Fruit fly (Drosophila melanogaster) whole organism, embryonic: ENCODE measurements around the gene ci.

Experiments
- CG11456 ChIP-seq: fragments of 200-800 bp; sonication (Bioruptor generic); IDR thresholded peaks from 3 replicates; pipeline ENCODE4 v1.3.6; 2022; ENCODE audit warnings: missing biosample characterization, missing genetic modification characterization
- CG1233 ChIP-seq: fragments of 200-800 bp; sonication (Bioruptor generic); optimal IDR thresholded peaks from 4 replicates; lab custom pipeline; 2018; ENCODE audit warnings: missing biosample characterization, mild to moderate bottlenecking, missing genetic modification characterization
- CG12744 ChIP-seq: fragments of 200-800 bp; sonication (Bioruptor generic); optimal IDR thresholded peaks from 2 replicates; lab custom pipeline; 2016; ENCODE audit warnings: missing biosample characterization, missing genetic modification characterization
- CG13296 ChIP-seq: fragments of 200-800 bp; sonication (Bioruptor generic); optimal IDR thresholded peaks from 3 replicates; lab custom pipeline; 2018; ENCODE audit warnings: missing biosample characterization, mild to moderate bottlenecking, missing genetic modification characterization
- CG14014 ChIP-seq: fragments of 200-800 bp; sonication (Bioruptor generic); IDR thresholded peaks from 2 replicates; pipeline ENCODE4 v1.3.6; 2022; ENCODE audit warnings: missing biosample characterization, missing genetic modification characterization
- CG15479 ChIP-seq: fragments of 200-800 bp; sonication (Bioruptor generic); optimal IDR thresholded peaks from 3 replicates; lab custom pipeline; 2019; ENCODE audit warnings: missing biosample characterization, mild to moderate bottlenecking, missing genetic modification characterization, moderate library complexity
- CG15696 ChIP-seq: fragments of 200-800 bp; sonication (Bioruptor generic); optimal IDR thresholded peaks from 2 replicates; lab custom pipeline; 2019; ENCODE audit warnings: missing biosample characterization, mild to moderate bottlenecking, missing genetic modification characterization, moderate library complexity
- CG1602 ChIP-seq: fragments of 200-800 bp; sonication (Bioruptor generic); optimal IDR thresholded peaks from 3 replicates; lab custom pipeline; 2016; ENCODE audit warnings: missing biosample characterization, missing genetic modification characterization
- CG1603 ChIP-seq: fragments of 200-800 bp; sonication (Bioruptor generic); optimal IDR thresholded peaks from 2 replicates; lab custom pipeline; 2019; ENCODE audit warnings: missing biosample characterization, mild to moderate bottlenecking, missing genetic modification characterization, moderate library complexity
- CG17802 ChIP-seq: fragments of 200-800 bp; sonication (Bioruptor generic); optimal IDR thresholded peaks from 2 replicates; lab custom pipeline; 2018; ENCODE audit warnings: missing biosample characterization, mild to moderate bottlenecking, missing genetic modification characterization, moderate library complexity
- CG18262 ChIP-seq: fragments of 200-800 bp; optimal IDR thresholded peaks from 3 replicates; lab custom pipeline; 2019; ENCODE audit warnings: missing biosample characterization, mild to moderate bottlenecking, missing genetic modification characterization, moderate library complexity
- CG31365 ChIP-seq: fragments of 200-800 bp; sonication (Bioruptor generic); optimal IDR thresholded peaks from 2 replicates; lab custom pipeline; 2018; ENCODE audit warnings: missing biosample characterization, mild to moderate bottlenecking, missing genetic modification characterization
- CG32767 ChIP-seq: fragments of 200-800 bp; sonication (Bioruptor generic); IDR thresholded peaks from 2 replicates; pipeline ENCODE4 v1.3.6; 2022; ENCODE audit warnings: missing biosample characterization, missing genetic modification characterization
- CG3281 ChIP-seq: fragments of 200-800 bp; sonication (Bioruptor generic); optimal IDR thresholded peaks from 3 replicates; lab custom pipeline; 2017; ENCODE audit warnings: missing biosample characterization, mild to moderate bottlenecking, missing genetic modification characterization
- CG33557 ChIP-seq: fragments of 200-800 bp; sonication (Bioruptor generic); optimal IDR thresholded peaks from 2 replicates; lab custom pipeline; 2019; ENCODE audit warnings: missing biosample characterization, mild to moderate bottlenecking, missing genetic modification characterization, moderate library complexity
- CG7987 ChIP-seq: fragments of 200-800 bp; sonication (Bioruptor generic); optimal IDR thresholded peaks from 2 replicates; lab custom pipeline; 2018; ENCODE audit warnings: missing biosample characterization, mild to moderate bottlenecking, missing genetic modification characterization, moderate library complexity
- CG8290 ChIP-seq, 3 experiments: fragments of 200-800 bp; sonication (Bioruptor generic); optimal IDR thresholded peaks; 2 replicates each; lab custom pipeline; 2016 to 2019; ENCODE audit warnings: missing biosample characterization in 3 of 3, missing genetic modification characterization in 3 of 3, mild to moderate bottlenecking in 2 of 3, moderate library complexity in 1 of 3
- CoRest ChIP-seq: fragments of 200-800 bp; sonication (Bioruptor generic); optimal IDR thresholded peaks from 3 replicates; lab custom pipeline; 2018; ENCODE audit warnings: missing biosample characterization, mild to moderate bottlenecking, missing genetic modification characterization, moderate library complexity
- CrebB ChIP-seq: fragments of 200-800 bp; sonication (Bioruptor generic); optimal IDR thresholded peaks from 3 replicates; lab custom pipeline; 2018; ENCODE audit warnings: missing biosample characterization, mild to moderate bottlenecking, missing genetic modification characterization
- Deaf1 ChIP-seq: fragments of 200-800 bp; optimal IDR thresholded peaks from 3 replicates; lab custom pipeline; 2019; ENCODE audit warnings: missing biosample characterization, mild to moderate bottlenecking, missing genetic modification characterization, moderate library complexity
- E2f1 ChIP-seq: fragments of 200-800 bp; sonication (Bioruptor generic); IDR thresholded peaks from 2 replicates; pipeline ENCODE4 v1.3.6; 2022; ENCODE audit warnings: missing biosample characterization, missing genetic modification characterization
- Ets65A ChIP-seq: fragments of 200-800 bp; sonication (Bioruptor generic); peaks from one replicate; lab custom pipeline; 2016; ENCODE audit warnings: missing biosample characterization, missing genetic modification characterization
- Fer2 ChIP-seq: fragments of 200-800 bp; sonication (Bioruptor generic); optimal IDR thresholded peaks from 2 replicates; lab custom pipeline; 2018; ENCODE audit warnings: missing biosample characterization, mild to moderate bottlenecking, missing genetic modification characterization, moderate library complexity
- GATAe ChIP-seq: fragments of 200-800 bp; sonication (Bioruptor generic); conservative IDR thresholded peaks from 2 replicates; pipeline ENCODE4 v1.3.6; 2022; ENCODE audit warnings: missing biosample characterization, missing genetic modification characterization
- Hr3 ChIP-seq: fragments of 200-800 bp; sonication (Bioruptor generic); optimal IDR thresholded peaks from 3 replicates; lab custom pipeline; 2016; ENCODE audit warnings: missing biosample characterization, missing genetic modification characterization
- Kr ChIP-seq: fragments of 200-800 bp; sonication (Bioruptor generic); optimal IDR thresholded peaks from 2 replicates; lab custom pipeline; 2017; ENCODE audit warnings: missing biosample characterization, mild to moderate bottlenecking, missing genetic modification characterization
- MESR4 ChIP-seq: fragments of 200-800 bp; sonication (Bioruptor generic); optimal IDR thresholded peaks from 2 replicates; lab custom pipeline; 2018; ENCODE audit warnings: missing biosample characterization, mild to moderate bottlenecking, missing genetic modification characterization, moderate library complexity
- Nf-YB ChIP-seq: fragments of 200-800 bp; sonication (Bioruptor generic); optimal IDR thresholded peaks from 3 replicates; lab custom pipeline; 2019; ENCODE audit warnings: missing biosample characterization, mild to moderate bottlenecking, missing genetic modification characterization, moderate library complexity
- Opbp ChIP-seq: fragments of 200-800 bp; sonication (Bioruptor generic); IDR thresholded peaks from 3 replicates; pipeline ENCODE4 v1.3.6; 2022; ENCODE audit warnings: missing biosample characterization, missing genetic modification characterization; ENCODE audit not compliant: partially characterized antibody
- Rx ChIP-seq: fragments of 200-800 bp; sonication (Bioruptor generic); IDR thresholded peaks from 2 replicates; pipeline ENCODE4 v1.3.6; 2022; ENCODE audit warnings: missing biosample characterization, missing genetic modification characterization
- abd-A ChIP-seq: fragments of 200-800 bp; sonication (Bioruptor generic); optimal IDR thresholded peaks from 3 replicates; lab custom pipeline; 2019; ENCODE audit warnings: missing biosample characterization, mild to moderate bottlenecking, missing genetic modification characterization, moderate library complexity
- ash1 ChIP-seq: fragments of 200-800 bp; sonication (Bioruptor generic); optimal IDR thresholded peaks from 2 replicates; lab custom pipeline; 2018; ENCODE audit warnings: missing biosample characterization, mild to moderate bottlenecking, missing genetic modification characterization
- bbx ChIP-seq: fragments of 200-800 bp; sonication (Bioruptor generic); IDR thresholded peaks from 2 replicates; pipeline ENCODE4 v1.3.6; 2022; ENCODE audit warnings: missing biosample characterization, missing genetic modification characterization; ENCODE audit not compliant: partially characterized antibody
- dmrt11E ChIP-seq: fragments of 200-800 bp; sonication (Bioruptor generic); optimal IDR thresholded peaks from 3 replicates; lab custom pipeline; 2018; ENCODE audit warnings: missing biosample characterization, mild to moderate bottlenecking, missing genetic modification characterization, moderate library complexity
- fru ChIP-seq: fragments of >200 bp; optimal IDR thresholded peaks from 2 replicates; lab custom pipeline; 2017
- gem ChIP-seq: fragments of 200-800 bp; sonication (Bioruptor generic); optimal IDR thresholded peaks from 2 replicates; lab custom pipeline; 2019; ENCODE audit warnings: missing biosample characterization, mild to moderate bottlenecking, missing genetic modification characterization, moderate library complexity
- mirr ChIP-seq: fragments of 200-800 bp; sonication (Bioruptor generic); optimal IDR thresholded peaks from 3 replicates; lab custom pipeline; 2018; ENCODE audit warnings: missing biosample characterization, mild to moderate bottlenecking, missing genetic modification characterization
- oc ChIP-seq: fragments of 200-800 bp; sonication (Bioruptor generic); optimal IDR thresholded peaks from 2 replicates; lab custom pipeline; 2018; ENCODE audit warnings: missing biosample characterization, mild to moderate bottlenecking, missing genetic modification characterization, moderate library complexity
- pros ChIP-seq: fragments of 200-800 bp; sonication (Bioruptor generic); optimal IDR thresholded peaks from 3 replicates; lab custom pipeline; 2019; ENCODE audit warnings: missing biosample characterization, mild to moderate bottlenecking, missing genetic modification characterization, moderate library complexity
- sd ChIP-seq: fragments of 200-800 bp; sonication (Bioruptor generic); optimal IDR thresholded peaks from 3 replicates; lab custom pipeline; 2018; ENCODE audit warnings: missing biosample characterization, mild to moderate bottlenecking, missing genetic modification characterization, moderate library complexity
- sens ChIP-seq: fragments of 200-800 bp; sonication (Bioruptor generic); peaks from one replicate; lab custom pipeline; 2016; ENCODE audit warnings: missing biosample characterization, missing genetic modification characterization
- sqz ChIP-seq: fragments of 200-800 bp; sonication (Bioruptor generic); optimal IDR thresholded peaks from 3 replicates; lab custom pipeline; 2018; ENCODE audit warnings: missing biosample characterization, mild to moderate bottlenecking, missing genetic modification characterization
- tll ChIP-seq, 2 experiments: fragments of 200-800 bp in 1 of 2; fragments of >200 bp in 1 of 2; sonication (Bioruptor generic) in 1 of 2; optimal IDR thresholded peaks; 2 replicates each; lab custom pipeline; 2017 to 2019; ENCODE audit warnings: missing biosample characterization in 2 of 2, missing genetic modification characterization in 2 of 2, mild to moderate bottlenecking in 1 of 2, moderate library complexity in 1 of 2
- ttk ChIP-seq: fragments of 200-800 bp; sonication (Bioruptor generic); IDR thresholded peaks from 2 replicates; pipeline ENCODE4 v2.1.2; 2022; ENCODE audit warnings: missing biosample characterization, missing genetic modification characterization
- zen2 ChIP-seq: fragments of 200-800 bp; sonication (Bioruptor generic); IDR thresholded peaks from 3 replicates; pipeline ENCODE4 v1.3.6; 2022; ENCODE audit warnings: missing biosample characterization, missing genetic modification characterization; ENCODE audit not compliant: partially characterized antibody

Gene ci

dm6 chr4:60001-60997, 3.5 kb upstream of the ci start (continued):
- TF ChIP-seq Opbp (GFP tag; lab: Robert Waterston, UW) (no peak), dmrt11E (peak; percentile 32), Nf-YB (GFP tag; lab: Kevin White, UChicago) (no peak), CG1602 (no peak), Hr3 (no peak), Kr (GFP tag; lab: Kevin White, UChicago) (peak; percentile 70), CG17802 (peak; percentile 51), sens (GFP tag; lab: Kevin White, UChicago) (peak; percentile 60), CG18262 (tag; lab: Kevin White, UChicago) (peak; percentile 2)

DNA sequence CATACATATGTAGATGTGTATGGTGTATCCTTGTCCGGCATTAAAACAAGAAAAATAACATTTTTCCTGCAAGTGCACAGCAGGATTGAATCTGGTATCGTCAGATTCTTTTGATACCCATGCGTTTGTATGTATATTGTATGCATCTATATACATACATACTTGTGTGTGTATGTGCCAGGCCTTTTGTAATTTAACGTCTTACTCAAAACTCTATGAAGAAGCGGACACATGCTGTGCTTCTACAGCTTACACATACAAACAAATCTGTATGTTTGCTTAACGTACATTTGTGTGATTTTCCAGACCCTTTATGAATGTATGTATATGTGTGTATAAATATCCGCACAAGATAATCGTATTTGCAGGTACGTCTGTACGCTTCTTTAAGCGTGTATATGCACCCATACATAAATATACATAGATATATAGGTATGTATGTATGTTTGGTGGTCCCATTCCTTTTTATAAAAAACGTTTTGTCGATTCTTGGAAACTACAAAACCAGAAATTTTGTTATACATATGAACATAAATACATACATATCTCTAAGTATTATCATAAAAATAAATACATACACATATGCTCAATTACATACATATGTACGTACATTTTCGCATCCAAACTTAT, 2.2 kb upstream of the ci start:
- TF ChIP-seq ttk (GFP tag; lab: Robert Waterston, UW): no peak
- TF ChIP-seq CG3281: peak; percentile 12
- peak in 1 of 2 experiments; percentile 16 for TF ChIP-seq tll (GFP tag; optimal IDR thresholded peaks at IDR 0.05; lab: Kevin White, UChicago)
- no peak for TF ChIP-seq GATAe
- no peak for TF ChIP-seq Ets65A (GFP tag; lab: Kevin White, UChicago)
- TF ChIP-seq CG31365: no peak
- peak; percentile 65 for TF ChIP-seq ash1 (GFP tag; lab: Kevin White, UChicago)
- peak; percentile 99 for TF ChIP-seq pros (GFP tag; lab: Kevin White, UChicago)
- no peak for TF ChIP-seq bbx
- peak; percentile 58 for TF ChIP-seq CG15696
- TF ChIP-seq CG13296: peak; percentile 27
- no peak for TF ChIP-seq E2f1 (GFP tag; lab: Robert Waterston, UW)
- no peak for TF ChIP-seq CG12744 (GFP tag; lab: Kevin White, UChicago)
- TF ChIP-seq CoRest (tag; lab: Kevin White, UChicago): peak; percentile 9
- TF ChIP-seq zen2 (GFP tag; lab: Robert Waterston, UW): no peak
- peak; percentile 38 for TF ChIP-seq CG1233 (GFP tag; lab: Kevin White, UChicago)
- peak; percentile 26 for TF ChIP-seq CG1603 (tag; lab: Kevin White, UChicago)
- TF ChIP-seq sqz: peak; percentile 65
- no peak for TF ChIP-seq CG14014
- no peak for TF ChIP-seq CG8290 (GFP tag; optimal IDR thresholded peaks at IDR 0.05; lab: Kevin White, UChicago)
- TF ChIP-seq CG8290 (tag; optimal IDR thresholded peaks at IDR 0.05; lab: Kevin White, UChicago): peak; percentile 31 to 52
- TF ChIP-seq oc (tag; lab: Kevin White, UChicago): peak; percentile 43
- no peak for TF ChIP-seq fru (lab: Kevin White, UChicago)
- no peak for TF ChIP-seq Fer2
- peak; percentile 48 for TF ChIP-seq CG33557 (GFP tag; lab: Kevin White, UChicago)
- TF ChIP-seq MESR4: peak; percentile 51
- no peak for TF ChIP-seq Rx
- peak; percentile 49 for TF ChIP-seq sd (tag; lab: Kevin White, UChicago)
- peak; percentile 68 for TF ChIP-seq abd-A
- peak; percentile 78 for TF ChIP-seq mirr (GFP tag; lab: Kevin White, UChicago)
- TF ChIP-seq Deaf1: peak; percentile 13
- no peak for TF ChIP-seq CG11456 (GFP tag; lab: Robert Waterston, UW)
- peak; percentile 57 for TF ChIP-seq CrebB
- TF ChIP-seq CG15479: peak; percentile 91
- TF ChIP-seq CG7987 (GFP tag; lab: Kevin White, UChicago): peak; percentile 33
- no peak for TF ChIP-seq gem (tag; lab: Kevin White, UChicago)
- TF ChIP-seq CG32767 (GFP tag; lab: Robert Waterston, UW): peak; percentile 83; the same call in 1 of the 2 replicates
